Fruit fly (Drosophila melanogaster) whole organism, pupa: ENCODE data around the gene CG10749.

Experiments
- CG10348 ChIP-seq: fragments of 200-800 bp; sonication (Bioruptor generic); IDR thresholded peaks from 2 replicates; pipeline ENCODE4 v1.3.6; 2022; ENCODE audit warnings: missing biosample characterization, missing genetic modification characterization
- CG12605 ChIP-seq: fragments of 200-800 bp; sonication (Bioruptor generic); IDR thresholded peaks from 2 replicates; pipeline ENCODE4 v1.3.6; 2022; ENCODE audit warnings: missing biosample characterization, missing genetic modification characterization
- CG13204 ChIP-seq: fragments of 200-800 bp; sonication (Bioruptor generic); optimal IDR thresholded peaks from 2 replicates; lab custom pipeline; 2018; ENCODE audit warnings: missing biosample characterization, mild to moderate bottlenecking, missing genetic modification characterization, moderate library complexity
- CG14655 ChIP-seq: fragments of 200-800 bp; sonication (Bioruptor generic); optimal IDR thresholded peaks from 3 replicates; lab custom pipeline; 2017; ENCODE audit warnings: mild to moderate bottlenecking, missing biosample characterization, missing genetic modification reagents, missing genetic modification characterization
- CG15710 ChIP-seq: fragments of 200-800 bp; sonication (Bioruptor generic); optimal IDR thresholded peaks from 2 replicates; lab custom pipeline; 2018; ENCODE audit warnings: missing biosample characterization, mild to moderate bottlenecking, missing genetic modification characterization, moderate library complexity
- CG17806 ChIP-seq: fragments of 200-800 bp; sonication (Bioruptor generic); optimal IDR thresholded peaks from 2 replicates; lab custom pipeline; 2018; ENCODE audit warnings: missing biosample characterization, mild to moderate bottlenecking, missing genetic modification characterization, moderate library complexity
- CG32121 ChIP-seq: fragments of 200-800 bp; sonication (Bioruptor generic); IDR thresholded peaks from 2 replicates; pipeline ENCODE4 v1.3.6; 2022; ENCODE audit warnings: missing biosample characterization, missing genetic modification characterization
- CG34367 ChIP-seq: fragments of 200-800 bp; sonication (Bioruptor generic); optimal IDR thresholded peaks from 2 replicates; lab custom pipeline; 2018; ENCODE audit warnings: missing biosample characterization, mild to moderate bottlenecking, missing genetic modification characterization
- CG4496 ChIP-seq: fragments of 200-800 bp; sonication (Bioruptor generic); IDR thresholded peaks from 3 replicates; pipeline ENCODE4 v1.3.6; 2022; ENCODE audit warnings: missing biosample characterization, missing genetic modification characterization
- CG8159 ChIP-seq: fragments of 200-800 bp; sonication (Bioruptor generic); optimal IDR thresholded peaks from 3 replicates; lab custom pipeline; 2018; ENCODE audit warnings: missing biosample characterization, mild to moderate bottlenecking, missing genetic modification characterization, moderate library complexity
- CG8301 ChIP-seq: fragments of 200-800 bp; sonication (Bioruptor generic); optimal IDR thresholded peaks from 2 replicates; lab custom pipeline; 2018; ENCODE audit warnings: missing biosample characterization, mild to moderate bottlenecking, missing genetic modification characterization
- CG9948 ChIP-seq: fragments of 200-800 bp; sonication (Bioruptor generic); optimal IDR thresholded peaks from 2 replicates; lab custom pipeline; 2018; ENCODE audit warnings: missing biosample characterization, mild to moderate bottlenecking, missing genetic modification characterization, moderate library complexity
- D1 ChIP-seq: fragments of 200-800 bp; sonication (Bioruptor generic); optimal IDR thresholded peaks from 2 replicates; lab custom pipeline; 2018; ENCODE audit warnings: missing biosample characterization, mild to moderate bottlenecking, missing genetic modification characterization, moderate library complexity
- EcR ChIP-seq: fragments of 200-800 bp; sonication (Bioruptor generic); optimal IDR thresholded peaks from 3 replicates; lab custom pipeline; 2019; ENCODE audit warnings: missing biosample characterization, missing genetic modification characterization, mild to moderate bottlenecking, moderate library complexity, missing genetic modification reagents
- Ets98B ChIP-seq: fragments of 200-800 bp; sonication (Bioruptor generic); IDR thresholded peaks from 2 replicates; pipeline ENCODE4 v1.3.6; 2022; ENCODE audit warnings: missing biosample characterization, missing genetic modification characterization
- Pif1A ChIP-seq: fragments of 200-800 bp; sonication (Bioruptor generic); optimal IDR thresholded peaks from 3 replicates; lab custom pipeline; 2016; ENCODE audit warnings: missing biosample characterization, missing genetic modification characterization
- Pif1B ChIP-seq: fragments of 200-800 bp; sonication (Bioruptor generic); optimal IDR thresholded peaks from 3 replicates; lab custom pipeline; 2016; ENCODE audit warnings: missing biosample characterization, missing genetic modification characterization
- Snoo ChIP-seq: fragments of 200-800 bp; sonication (Bioruptor generic); optimal IDR thresholded peaks from 3 replicates; lab custom pipeline; 2017; ENCODE audit warnings: missing biosample characterization, mild to moderate bottlenecking, missing genetic modification characterization, inconsistent platforms
- fd96Ca ChIP-seq: fragments of 200-800 bp; sonication (Bioruptor generic); IDR thresholded peaks from 3 replicates; pipeline ENCODE4 v1.3.6; 2022; ENCODE audit warnings: missing biosample characterization, missing genetic modification characterization
- gl ChIP-seq: fragments of 200-800 bp; sonication (Bioruptor generic); optimal IDR thresholded peaks from 2 replicates; lab custom pipeline; 2018; ENCODE audit warnings: missing biosample characterization, mild to moderate bottlenecking, missing genetic modification characterization
- rn ChIP-seq: fragments of 200-800 bp; sonication (Bioruptor generic); IDR thresholded peaks from 2 replicates; pipeline ENCODE4 v1.3.6; 2022; ENCODE audit warnings: missing biosample characterization, missing genetic modification characterization

Gene CG10749

DNA sequence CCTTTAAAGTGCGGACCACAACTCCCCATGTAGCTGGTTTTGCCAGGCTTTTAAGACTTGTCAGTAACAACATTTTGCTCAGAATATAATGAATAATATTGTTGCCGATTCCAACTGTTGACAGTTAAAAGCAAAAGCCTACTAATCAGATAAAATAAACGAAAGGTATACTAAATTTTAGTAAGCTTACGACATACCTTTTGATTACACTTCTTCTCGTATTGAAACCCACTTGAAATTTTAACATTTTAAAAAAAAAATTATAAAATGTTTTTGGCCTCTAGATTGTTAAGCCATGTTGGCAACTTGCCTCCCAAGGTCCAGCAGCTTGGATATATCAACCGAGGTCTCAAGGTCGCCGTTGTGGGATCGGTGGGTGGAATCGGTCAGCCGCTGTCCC, at the start of gene CG10749, which contains the start of gene CG10748:
Gene CG10749 (plus strand): TSS at position 216 of the 400 bp plus-strand sequence.
Gene CG10748 (minus strand): TSS at position 101 of the 400 bp plus-strand sequence.
- TF ChIP-seq EcR (GFP tag; lab: Kevin White, UChicago): no peak
- TF ChIP-seq Ets98B (GFP tag; lab: Robert Waterston, UW): no peak
- TF ChIP-seq rn (GFP tag; lab: Robert Waterston, UW): no peak

DNA sequence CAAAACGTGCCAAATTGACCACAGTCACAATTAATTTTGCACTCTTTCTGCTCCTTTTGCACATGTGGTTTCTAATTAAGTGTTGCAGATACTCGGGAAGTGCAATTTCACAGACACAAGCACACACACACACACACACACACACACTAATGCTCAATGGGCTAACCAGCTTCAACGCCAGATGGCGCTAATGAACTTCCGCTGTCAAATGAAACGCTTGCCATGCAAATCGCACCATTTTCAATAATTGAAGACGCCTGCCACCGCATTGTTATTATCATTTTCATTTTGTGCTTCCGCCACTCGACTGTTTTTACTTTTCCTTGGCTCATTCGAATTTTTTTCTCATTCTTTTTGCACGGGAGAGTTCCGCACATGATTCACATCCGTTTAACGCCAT, 22.9 kb upstream of the CG10749 start:
- no peak for TF ChIP-seq rn (GFP tag; lab: Robert Waterston, UW)
- no peak for TF ChIP-seq CG12605 (GFP tag; lab: Robert Waterston, UW)
- TF ChIP-seq CG10348 (GFP tag; lab: Robert Waterston, UW): no peak
- TF ChIP-seq D1: no peak
- no peak for TF ChIP-seq CG8301 (tag; lab: Kevin White, UChicago)
- no peak for TF ChIP-seq CG8159 (tag; lab: Kevin White, UChicago)
- TF ChIP-seq EcR (GFP tag; lab: Kevin White, UChicago): no peak
- TF ChIP-seq Pif1A: no peak
- TF ChIP-seq Pif1B (GFP tag; lab: Kevin White, UChicago): no peak
- TF ChIP-seq CG14655 (GFP tag; lab: Kevin White, UChicago): no peak
- TF ChIP-seq Snoo (tag; lab: Kevin White, UChicago): no peak
- TF ChIP-seq CG9948 (tag; lab: Kevin White, UChicago): no peak
- no peak for TF ChIP-seq CG17806 (tag; lab: Kevin White, UChicago)
- TF ChIP-seq Ets98B (GFP tag; lab: Robert Waterston, UW): no peak
- no peak for TF ChIP-seq gl (tag; lab: Kevin White, UChicago)
- TF ChIP-seq fd96Ca (GFP tag; lab: Robert Waterston, UW): no peak

- TF ChIP-seq CG14655 (GFP tag; lab: Kevin White, UChicago): no peak
- TF ChIP-seq Ets98B (GFP tag; lab: Robert Waterston, UW): no peak
- TF ChIP-seq CG34367 (tag; lab: Kevin White, UChicago): no peak
- no peak for TF ChIP-seq CG13204 (GFP tag; lab: Kevin White, UChicago)
- no peak for TF ChIP-seq gl (tag; lab: Kevin White, UChicago)
- no peak for TF ChIP-seq CG15710
- TF ChIP-seq CG10348 (GFP tag; lab: Robert Waterston, UW): no peak
- TF ChIP-seq CG17806 (tag; lab: Kevin White, UChicago): no peak
- no peak for TF ChIP-seq Pif1B (GFP tag; lab: Kevin White, UChicago)
- TF ChIP-seq D1: no peak
- TF ChIP-seq fd96Ca (GFP tag; lab: Robert Waterston, UW): no peak
- TF ChIP-seq CG4496 (GFP tag; lab: Robert Waterston, UW): no peak
Observed at dm6 chr3L:12954547-12954946, 17.7 kb upstream of the CG10749 start, which contains the start of gene CG10752. Gene CG10752 (minus strand): TSS chr3L:12954647.

DNA sequence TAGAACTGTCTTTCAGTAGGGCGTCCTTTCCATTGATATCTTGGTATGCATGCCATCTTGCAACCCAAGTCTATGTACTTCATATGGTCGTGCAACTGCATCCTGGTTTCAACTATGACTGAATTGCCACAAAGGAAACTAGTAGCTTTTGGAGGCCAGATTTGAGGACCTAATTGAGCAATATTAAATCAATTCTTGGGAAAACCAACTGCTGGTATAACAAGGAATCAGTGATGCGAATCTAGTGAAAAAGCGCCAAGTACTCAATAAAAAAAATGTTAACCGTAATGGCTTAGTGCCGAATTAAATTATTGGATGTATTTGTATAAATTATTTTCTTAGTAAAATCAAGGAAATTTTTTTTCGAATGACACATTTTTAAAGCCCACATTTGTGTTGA, 4.6 kb upstream of the CG10749 start, which contains the start of gene Or69a:
Gene Or69a (minus strand): TSS at position 101 of the 400 bp plus-strand sequence.
- no peak for TF ChIP-seq CG4496 (GFP tag; lab: Robert Waterston, UW)
- TF ChIP-seq Ets98B (GFP tag; lab: Robert Waterston, UW): no peak
- no peak for TF ChIP-seq CG13204 (GFP tag; lab: Kevin White, UChicago)
- TF ChIP-seq Pif1A: no peak
- TF ChIP-seq CG34367 (tag; lab: Kevin White, UChicago): no peak
- no peak for TF ChIP-seq CG10348 (GFP tag; lab: Robert Waterston, UW)
- TF ChIP-seq CG8301 (tag; lab: Kevin White, UChicago): no peak
- TF ChIP-seq CG32121 (GFP tag; lab: Robert Waterston, UW): no peak
- TF ChIP-seq Snoo (tag; lab: Kevin White, UChicago): no peak
- no peak for TF ChIP-seq Pif1B (GFP tag; lab: Kevin White, UChicago)
- TF ChIP-seq EcR (GFP tag; lab: Kevin White, UChicago): no peak
- no peak for TF ChIP-seq D1
- TF ChIP-seq rn (GFP tag; lab: Robert Waterston, UW): no peak
- TF ChIP-seq CG14655 (GFP tag; lab: Kevin White, UChicago): no peak
- TF ChIP-seq gl (tag; lab: Kevin White, UChicago): no peak
- no peak for TF ChIP-seq CG9948 (tag; lab: Kevin White, UChicago)
- no peak for TF ChIP-seq fd96Ca (GFP tag; lab: Robert Waterston, UW)
- no peak for TF ChIP-seq CG8159 (tag; lab: Kevin White, UChicago)
- TF ChIP-seq CG17806 (tag; lab: Kevin White, UChicago): no peak

DNA sequence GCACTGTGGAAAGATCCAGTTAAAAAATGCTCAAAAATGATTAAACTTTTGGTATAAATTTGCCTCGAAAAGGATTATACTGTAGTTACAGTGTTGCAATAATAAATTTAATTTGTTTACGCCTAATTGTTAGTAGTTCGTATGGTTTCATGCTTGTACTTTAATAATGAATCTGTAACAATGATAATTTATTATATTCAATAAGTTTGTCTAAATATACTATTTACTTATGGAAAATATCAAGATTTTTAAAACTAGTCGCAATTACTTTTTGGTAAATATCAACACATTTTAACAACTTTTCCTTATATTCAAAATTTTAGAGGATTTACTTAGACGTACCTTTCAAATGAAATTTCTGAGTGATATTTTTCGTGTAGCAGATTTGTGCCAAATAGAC, 22.6 kb downstream of the CG10749 start, which contains the start of gene CG11262:
Gene CG11262 (plus strand): TSS at position 301 of the 400 bp plus-strand sequence.
- no peak for TF ChIP-seq CG17806 (tag; lab: Kevin White, UChicago)
- TF ChIP-seq Ets98B (GFP tag; lab: Robert Waterston, UW): no peak
- TF ChIP-seq Snoo (tag; lab: Kevin White, UChicago): no peak
- no peak for TF ChIP-seq CG34367 (tag; lab: Kevin White, UChicago)
- no peak for TF ChIP-seq EcR (GFP tag; lab: Kevin White, UChicago)
- no peak for TF ChIP-seq CG13204 (GFP tag; lab: Kevin White, UChicago)
- no peak for TF ChIP-seq Pif1B (GFP tag; lab: Kevin White, UChicago)
- no peak for TF ChIP-seq D1
- TF ChIP-seq CG12605 (GFP tag; lab: Robert Waterston, UW): no peak
- no peak for TF ChIP-seq CG15710
- no peak for TF ChIP-seq CG32121 (GFP tag; lab: Robert Waterston, UW)
- no peak for TF ChIP-seq CG4496 (GFP tag; lab: Robert Waterston, UW)
- TF ChIP-seq gl (tag; lab: Kevin White, UChicago): no peak
- TF ChIP-seq CG14655 (GFP tag; lab: Kevin White, UChicago): no peak
- TF ChIP-seq CG10348 (GFP tag; lab: Robert Waterston, UW): no peak
- no peak for TF ChIP-seq Pif1A
- no peak for TF ChIP-seq fd96Ca (GFP tag; lab: Robert Waterston, UW)
- no peak for TF ChIP-seq CG8301 (tag; lab: Kevin White, UChicago)
- no peak for TF ChIP-seq CG8159 (tag; lab: Kevin White, UChicago)
